Worm (Caenorhabditis elegans) whole organism, L4/young adult: ENCODE measurements around the gene R13H7.2.

Source experiments
- W03F9.2 ChIP-seq: fragments of 150-350 bp; optimal IDR thresholded peaks from 2 replicates; lab custom pipeline; 2014; ENCODE audit warnings: missing biosample characterization, missing genetic modification characterization
- dao-5 ChIP-seq: sonication (generic microtip); optimal IDR thresholded peaks from 2 replicates; lab custom pipeline; 2016; ENCODE audit warnings: missing genotype, missing genetic modification characterization, moderate library complexity, missing compliant biosample characterization
- him-1 ChIP-seq: sonication (generic microtip); optimal IDR thresholded peaks from 2 replicates; lab custom pipeline; 2016; ENCODE audit warnings: missing genotype, missing genetic modification reagents, missing genetic modification characterization, missing compliant biosample characterization

DNA sequence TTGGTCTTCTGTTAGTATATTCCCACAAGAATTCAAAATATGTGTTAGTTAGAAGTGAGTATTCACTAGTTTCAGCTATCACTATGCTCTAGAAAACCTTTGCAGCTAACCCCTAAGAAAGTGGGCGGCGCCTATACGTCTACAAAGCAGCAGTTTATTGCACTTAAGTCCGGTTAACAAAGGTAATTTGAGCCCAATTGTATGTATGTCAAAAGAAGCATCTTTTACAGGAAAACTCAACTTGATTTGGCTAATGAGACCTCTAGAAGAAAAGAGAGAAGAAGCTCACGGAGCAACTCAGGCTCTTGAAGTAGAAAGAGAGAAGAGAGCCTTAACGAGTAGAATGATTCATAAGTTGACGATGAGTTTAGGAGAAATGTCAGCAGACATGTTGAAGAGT lies 6.4 kb downstream of the R13H7.2 start:
- TF ChIP-seq him-1 = no peak
- no peak for TF ChIP-seq dao-5 (tag; lab: Kevin White, UChicago)
- TF ChIP-seq W03F9.2 (tag; lab: Kevin White, UChicago) = no peak
